Worm (Caenorhabditis elegans): Measurements from ENCODE around the gene Y116A8C.3.

Gene Y116A8C.3

ce11 chrIV:16949767-16950166, 33.9 kb downstream of the Y116A8C.3 start, which contains the start of gene rad-54.B:
TSS of gene rad-54.B (plus strand) at chrIV:16950067.
- no peak for TF ChIP-seq ztf-11 (tag; optimal IDR thresholded peaks at IDR 0.05)
- no peak for TF ChIP-seq ceh-43 (GFP tag; optimal IDR thresholded peaks at IDR 0.05)
- no peak for TF ChIP-seq sem-2 (GFP tag; optimal IDR thresholded peaks at IDR 0.05)
- no peak for TF ChIP-seq lin-13 (tag; optimal IDR thresholded peaks at IDR 0.05)
- no peak for TF ChIP-seq lin-32 (GFP tag; optimal IDR thresholded peaks at IDR 0.05)
- no peak for TF ChIP-seq M03D4.4 (tag; optimal IDR thresholded peaks at IDR 0.05)
- no peak for TF ChIP-seq ces-1 (GFP tag; optimal IDR thresholded peaks at IDR 0.05)
- no peak for TF ChIP-seq bed-3 (GFP tag; optimal IDR thresholded peaks at IDR 0.05)
- no peak for TF ChIP-seq elt-3 (tag; optimal IDR thresholded peaks at IDR 0.05)
- TF ChIP-seq mab-5 (tag; optimal IDR thresholded peaks at IDR 0.05) = no peak
- no peak for TF ChIP-seq nhr-12 (tag; optimal IDR thresholded peaks at IDR 0.05)
- no peak for TF ChIP-seq mep-1 (tag; optimal IDR thresholded peaks at IDR 0.05)
- TF ChIP-seq nhr-237 (tag; optimal IDR thresholded peaks at IDR 0.05) = no peak
- no peak for TF ChIP-seq ceh-83 (GFP tag; optimal IDR thresholded peaks at IDR 0.05)
- TF ChIP-seq tbx-8 (GFP tag; optimal IDR thresholded peaks at IDR 0.05) = no peak
- no peak for TF ChIP-seq zip-8 (tag; optimal IDR thresholded peaks at IDR 0.05)
- no peak for TF ChIP-seq mls-2 (tag; optimal IDR thresholded peaks at IDR 0.05)
- TF ChIP-seq nhr-2 (tag; optimal IDR thresholded peaks at IDR 0.05) = no peak
- TF ChIP-seq nhr-28 (tag; optimal IDR thresholded peaks at IDR 0.05) = no peak
- TF ChIP-seq cnd-1 (tag; optimal IDR thresholded peaks at IDR 0.05) = no peak

- no peak for TF ChIP-seq flh-1 (GFP tag; optimal IDR thresholded peaks at IDR 0.05)
- no peak for TF ChIP-seq nhr-76 (tag; optimal IDR thresholded peaks at IDR 0.05)
- no peak for TF ChIP-seq nhr-237 (tag; optimal IDR thresholded peaks at IDR 0.05)
- TF ChIP-seq elt-1 (tag; optimal IDR thresholded peaks at IDR 0.05; ENCODE audit: borderline replicate concordance, insufficient read depth) = no peak
These were observed 36.5 kb downstream of the Y116A8C.3 start for ce11 chrIV:16952389-16952788.

ce11 chrIV:16962445-16962844, 46.6 kb downstream of the Y116A8C.3 start:
- TF ChIP-seq blmp-1 (tag; optimal IDR thresholded peaks at IDR 0.05) (no peak), bed-3 (GFP tag; optimal IDR thresholded peaks at IDR 0.05) (no peak)

Measured in whole organism, mixed stage, embryonic.